Worm (Caenorhabditis elegans) whole organism, L4 larva: ENCODE measurements around the gene C54D10.9.

ENCODE experiments used
- F26F4.8 ChIP-seq: fragments of 200-800 bp; sonication (Bioruptor generic); conservative IDR thresholded peaks from 2 replicates; pipeline ENCODE4 v1.3.6; 2022; ENCODE audit warnings: missing genetic modification characterization, missing compliant biosample characterization
- R02D3.7 ChIP-seq: fragments of 150-350 bp; sonication (generic microtip); optimal IDR thresholded peaks from 3 replicates; lab custom pipeline; 2014; ENCODE audit warnings: missing biosample characterization, missing genetic modification characterization
- ceh-20 ChIP-seq: fragments of 200-800 bp; sonication (Bioruptor generic); IDR thresholded peaks from 2 replicates; pipeline ENCODE4 v1.3.6; 2022; ENCODE audit warnings: missing genetic modification reagents, missing genetic modification characterization, missing compliant biosample characterization
- ceh-28 ChIP-seq: fragments of 150-350 bp; optimal IDR thresholded peaks from 2 replicates; lab custom pipeline; 2014; ENCODE audit warnings: missing biosample characterization, missing genetic modification reagents, missing genetic modification characterization
- ceh-82 ChIP-seq: sonication (generic microtip); optimal IDR thresholded peaks from 2 replicates; lab custom pipeline; 2017; ENCODE audit warnings: missing biosample characterization, missing genetic modification characterization
- cey-2 ChIP-seq: sonication (generic microtip); optimal IDR thresholded peaks from 3 replicates; lab custom pipeline; 2017; ENCODE audit warnings: missing genetic modification characterization, mild to moderate bottlenecking, missing compliant biosample characterization, antibody characterized with exemption, borderline replicate concordance; ENCODE audit not compliant: insufficient read depth
- ctbp-1 ChIP-seq: fragments of 200-800 bp; sonication (Bioruptor generic); IDR thresholded peaks from 2 replicates; pipeline ENCODE4 v1.3.6; 2022; ENCODE audit warnings: missing genetic modification reagents, missing genetic modification characterization, missing compliant biosample characterization
- daf-16 ChIP-seq, 3 experiments: sonication (generic microtip); optimal IDR thresholded peaks; 2 replicates each; lab custom pipeline; 2016 to 2017; ENCODE audit warnings: missing genetic modification characterization in 3 of 3, missing genetic modification reagents in 3 of 3, mild to moderate bottlenecking in 2 of 3, missing compliant biosample characterization in 2 of 3, missing biosample characterization in 1 of 3, moderate library complexity in 1 of 3
- dve-1 ChIP-seq: sonication (generic microtip); optimal IDR thresholded peaks from 2 replicates; lab custom pipeline; 2017; ENCODE audit warnings: antibody characterized with exemption, mild to moderate bottlenecking, missing genetic modification characterization, missing compliant biosample characterization; ENCODE audit not compliant: insufficient read depth
- egl-43 ChIP-seq: fragments of 200-800 bp; sonication (Bioruptor generic); IDR thresholded peaks from 2 replicates; pipeline ENCODE4 v1.3.6; 2022; ENCODE audit warnings: missing genetic modification reagents, missing genetic modification characterization, missing compliant biosample characterization
- hlh-30 ChIP-seq: sonication (generic microtip); optimal IDR thresholded peaks from 2 replicates; lab custom pipeline; 2017; ENCODE audit warnings: antibody characterized with exemption, mild to moderate bottlenecking, missing genetic modification characterization, missing compliant biosample characterization; ENCODE audit not compliant: insufficient read depth
- lin-38 ChIP-seq: fragments of 200-800 bp; sonication (Bioruptor generic); IDR thresholded peaks from 2 replicates; pipeline ENCODE4 v1.3.6; 2022; ENCODE audit warnings: missing genetic modification reagents, missing genetic modification characterization, missing compliant biosample characterization
- lir-3 ChIP-seq: sonication (generic microtip); optimal IDR thresholded peaks from 2 replicates; lab custom pipeline; 2016; ENCODE audit warnings: mild to moderate bottlenecking, missing genetic modification characterization, missing compliant biosample characterization
- madf-9 ChIP-seq: fragments of 200-800 bp; sonication (Bioruptor generic); conservative IDR thresholded peaks from 2 replicates; pipeline ENCODE4 v1.3.6; 2022; ENCODE audit warnings: missing genetic modification reagents, missing genetic modification characterization, missing compliant biosample characterization
- mdt-29 ChIP-seq: fragments of 200-800 bp; sonication (Bioruptor generic); IDR thresholded peaks from 2 replicates; pipeline ENCODE4 v1.3.6; 2022; ENCODE audit warnings: missing genetic modification reagents, missing genetic modification characterization, missing compliant biosample characterization
- mep-1 ChIP-seq: fragments of 150-350 bp; sonication (generic microtip); optimal IDR thresholded peaks from 3 replicates; lab custom pipeline; 2014; ENCODE audit warnings: missing biosample characterization, missing genetic modification characterization
- nhr-10 ChIP-seq: fragments of 150-350 bp; optimal IDR thresholded peaks from 2 replicates; lab custom pipeline; 2014; ENCODE audit warnings: missing biosample characterization, missing genetic modification characterization
- nhr-102 ChIP-seq: sonication (generic microtip); optimal IDR thresholded peaks from 2 replicates; lab custom pipeline; 2016; ENCODE audit warnings: mild to moderate bottlenecking, missing genetic modification characterization, moderate library complexity, missing compliant biosample characterization
- nhr-25 ChIP-seq: sonication (generic microtip); optimal IDR thresholded peaks from 2 replicates; lab custom pipeline; 2017; ENCODE audit warnings: missing genetic modification characterization, mild to moderate bottlenecking, missing compliant biosample characterization, antibody characterized with exemption, moderate library complexity, borderline replicate concordance; ENCODE audit not compliant: insufficient read depth
- nhr-28 ChIP-seq: fragments of 150-350 bp; optimal IDR thresholded peaks from 2 replicates; lab custom pipeline; 2014; ENCODE audit warnings: missing biosample characterization, missing genetic modification characterization
- nhr-48 ChIP-seq: sonication (generic microtip); optimal IDR thresholded peaks from 2 replicates; lab custom pipeline; 2016; ENCODE audit warnings: mild to moderate bottlenecking, missing genetic modification characterization, missing compliant biosample characterization
- php-3 ChIP-seq: fragments of 200-800 bp; sonication (Bioruptor generic); IDR thresholded peaks from 2 replicates; pipeline ENCODE4 v1.3.6; 2022; ENCODE audit warnings: missing genetic modification reagents, missing genetic modification characterization, missing compliant biosample characterization
- pqm-1 ChIP-seq: sonication (generic microtip); optimal IDR thresholded peaks from 2 replicates; lab custom pipeline; 2017; ENCODE audit warnings: missing biosample characterization, missing genetic modification characterization
- rbr-2 ChIP-seq: sonication (generic microtip); optimal IDR thresholded peaks from 2 replicates; lab custom pipeline; 2016; ENCODE audit warnings: missing genotype, missing genetic modification characterization, missing compliant biosample characterization
- snpc-4 ChIP-seq: fragments of 150-350 bp; optimal IDR thresholded peaks from 2 replicates; lab custom pipeline; 2014; ENCODE audit warnings: missing biosample characterization, missing genetic modification characterization
- spr-3 ChIP-seq: fragments of 200-800 bp; sonication (Bioruptor generic); optimal IDR thresholded peaks from 2 replicates; lab custom pipeline; 2018; ENCODE audit warnings: mild to moderate bottlenecking, missing genetic modification characterization, missing compliant biosample characterization
- unc-39 ChIP-seq: sonication (generic microtip); optimal IDR thresholded peaks from 2 replicates; lab custom pipeline; 2017; ENCODE audit warnings: missing biosample characterization, missing genetic modification characterization
- unc-62 ChIP-seq, 3 experiments: fragments of 150-350 bp in 1 of 3; sonication (generic microtip); optimal IDR thresholded peaks in 2 of 3; peaks in 1 of 3; 1 replicate in 1 of 3; 2 replicates in 2 of 3; lab custom pipeline; 2014 to 2017; ENCODE audit warnings: missing biosample characterization in 3 of 3, missing genetic modification characterization in 3 of 3, missing genetic modification reagents in 3 of 3, missing genotype in 1 of 3
- vab-7 ChIP-seq: fragments of 200-800 bp; sonication (Bioruptor generic); IDR thresholded peaks from 2 replicates; pipeline ENCODE4 v1.3.6; 2022; ENCODE audit warnings: missing genetic modification reagents, missing genetic modification characterization, missing compliant biosample characterization
- zag-1 ChIP-seq: fragments of 150-350 bp; optimal IDR thresholded peaks from 2 replicates; lab custom pipeline; 2014; ENCODE audit warnings: missing biosample characterization, missing genetic modification characterization
- zfp-3 ChIP-seq: fragments of 200-800 bp; sonication (Bioruptor generic); conservative IDR thresholded peaks from 2 replicates; pipeline ENCODE4 v1.3.6; 2022; ENCODE audit warnings: missing genetic modification reagents, missing genetic modification characterization, missing compliant biosample characterization
- zip-11 ChIP-seq: fragments of 200-800 bp; sonication (Bioruptor generic); IDR thresholded peaks from 2 replicates; pipeline ENCODE4 v1.3.6; 2022; ENCODE audit warnings: missing genetic modification characterization, missing compliant biosample characterization
- ztf-11 ChIP-seq: fragments of 150-350 bp; optimal IDR thresholded peaks from 2 replicates; lab custom pipeline; 2014; ENCODE audit warnings: missing biosample characterization, missing genetic modification characterization

C54D10.9 gene

DNA sequence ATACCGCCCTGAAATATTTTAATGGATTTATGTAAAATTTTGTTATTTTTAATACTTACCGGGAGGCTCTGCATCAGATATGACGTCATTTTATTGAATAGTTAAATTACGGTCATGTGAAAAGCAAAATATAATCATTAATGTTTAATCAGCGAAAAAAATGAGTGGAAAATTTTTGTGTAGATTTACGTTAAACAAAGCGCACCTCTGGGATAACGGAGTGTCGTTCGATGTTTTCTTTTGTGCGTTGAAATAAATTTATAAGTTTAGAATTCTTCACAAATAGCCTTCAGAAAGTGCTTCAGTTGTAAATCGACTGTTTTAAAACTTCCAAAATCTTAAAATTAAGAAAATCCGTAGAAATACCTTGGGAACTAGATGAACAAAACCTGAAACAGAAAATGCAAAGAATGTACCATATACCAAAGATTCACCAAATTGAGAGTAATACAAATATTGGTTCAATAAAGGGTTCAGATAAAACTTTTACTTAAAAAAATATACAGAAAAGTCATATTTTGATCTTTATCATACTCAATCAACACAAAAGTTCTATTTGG, 46.2 kb upstream of the C54D10.9 start, which contains the start of the genes K01D12.20 and miga-1 (continued):
- TF ChIP-seq rbr-2 (tag; lab: Kevin White, UChicago): peak; percentile 4
- TF ChIP-seq egl-43 (GFP tag; lab: Robert Waterston, UW): no peak
- TF ChIP-seq mdt-29 (GFP tag; lab: Robert Waterston, UW): no peak
- TF ChIP-seq nhr-25: no peak
- TF ChIP-seq nhr-102 (tag; lab: Kevin White, UChicago): no peak
- peak; percentile 42 for TF ChIP-seq hlh-30 (tag; lab: Kevin White, UChicago)
- no peak for TF ChIP-seq dve-1 (tag; lab: Kevin White, UChicago)
- no peak for TF ChIP-seq zip-11 (GFP tag; lab: Robert Waterston, UW)
- no peak for TF ChIP-seq F26F4.8 (GFP tag; lab: Robert Waterston, UW)
- TF ChIP-seq ceh-28 (tag; lab: Kevin White, UChicago): no peak
- no peak for TF ChIP-seq ceh-82 (tag; lab: Kevin White, UChicago)
- no peak for TF ChIP-seq nhr-28 (tag; lab: Kevin White, UChicago)
- no peak for TF ChIP-seq lir-3 (tag; lab: Kevin White, UChicago)
- peak; percentile 78 for TF ChIP-seq R02D3.7 (tag; lab: Kevin White, UChicago)
- TF ChIP-seq nhr-10 (tag; lab: Kevin White, UChicago): no peak
- TF ChIP-seq mep-1: no peak
- no peak for TF ChIP-seq zag-1 (tag; lab: Kevin White, UChicago)
- no peak for TF ChIP-seq pqm-1
- no peak for TF ChIP-seq snpc-4 (tag; lab: Kevin White, UChicago)
- no peak for TF ChIP-seq ztf-11 (tag; lab: Kevin White, UChicago)
- no peak for TF ChIP-seq php-3
- TF ChIP-seq unc-39 (tag; lab: Kevin White, UChicago): no peak
- no peak for TF ChIP-seq daf-16 (GFP tag; optimal IDR thresholded peaks at IDR 0.05; lab: Kevin White, UChicago)
- peak; percentile 38 for TF ChIP-seq daf-16 (tag; optimal IDR thresholded peaks at IDR 0.05; lab: Kevin White, UChicago)
- no peak for TF ChIP-seq ceh-20

ce11 chrV:12401383-12401782, 45.6 kb upstream of the C54D10.9 start, which contains the start of gene K01D12.7:
Gene K01D12.7, minus strand, starts transcription at chrV:12401483.
- TF ChIP-seq vab-7: no peak
- TF ChIP-seq madf-9: no peak
- no peak for TF ChIP-seq ctbp-1 (GFP tag; lab: Robert Waterston, UW)
- TF ChIP-seq lin-38 (GFP tag; lab: Robert Waterston, UW): no peak
- TF ChIP-seq zfp-3 (GFP tag; lab: Robert Waterston, UW): no peak
- no peak for TF ChIP-seq nhr-10 (tag; lab: Kevin White, UChicago)
- no peak for TF ChIP-seq zip-11 (GFP tag; lab: Robert Waterston, UW)

DNA sequence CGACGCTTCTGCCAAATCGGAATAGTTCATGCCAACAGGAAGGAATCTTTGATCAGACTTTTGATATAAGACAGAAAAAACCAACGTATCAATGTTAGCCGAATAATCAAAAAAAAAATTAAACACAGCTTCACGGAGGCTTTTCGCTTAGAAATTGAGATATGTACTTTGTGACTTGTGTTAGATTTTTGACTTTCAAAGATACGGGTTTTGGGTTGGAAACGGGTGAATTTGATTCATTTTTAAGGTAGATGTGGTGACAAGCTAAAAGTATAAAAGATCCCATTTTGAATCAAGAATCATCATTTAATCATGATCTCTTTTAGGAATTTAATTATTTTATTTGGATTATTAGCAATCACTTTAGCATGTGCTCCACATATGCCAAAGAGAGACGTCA, 44.6 kb upstream of the C54D10.9 start, which contains the start of gene K01D12.8:
K01D12.8 (plus strand) TSS at position 301 of the 400 bp plus-strand sequence.
- TF ChIP-seq unc-62 (GFP tag; optimal IDR thresholded peaks at IDR 0.05 in 1 of 2; lab: Kevin White, UChicago): peak in 1 of 2 experiments; percentile 32
- no peak for TF ChIP-seq unc-62 (tag; optimal IDR thresholded peaks at IDR 0.05; lab: Kevin White, UChicago)
- no peak for TF ChIP-seq spr-3 (GFP tag; lab: Kevin White, UChicago)

- TF ChIP-seq nhr-48 (tag; lab: Kevin White, UChicago) (peak; percentile 2), cey-2 (tag; lab: Kevin White, UChicago) (no peak)
These were observed 42.4 kb upstream of the C54D10.9 start, which contains the start of gene K01D12.9 for ce11 chrV:12404544-12404943. Gene K01D12.9, minus strand, starts transcription at chrV:12404644.
